Worm (Caenorhabditis elegans) whole organism, L2 larva: ENCODE data around the gene rsp-4.

Experiments used
- C34F6.9 ChIP-seq: fragments of 150-350 bp; optimal IDR thresholded peaks from 2 replicates; lab custom pipeline; 2014; ENCODE audit warnings: missing biosample characterization, missing genetic modification characterization
- F13H6.1 ChIP-seq: sonication (generic microtip); optimal IDR thresholded peaks from 2 replicates; lab custom pipeline; 2016; ENCODE audit warnings: missing genetic modification characterization, missing compliant biosample characterization
- R02D3.7 ChIP-seq: fragments of 150-350 bp; optimal IDR thresholded peaks from 2 replicates; lab custom pipeline; 2014; ENCODE audit warnings: missing biosample characterization, missing genetic modification characterization
- Y55F3AM.14 ChIP-seq: fragments of 200-800 bp; sonication (Bioruptor generic); optimal IDR thresholded peaks from 2 replicates; lab custom pipeline; 2018; ENCODE audit warnings: mild to moderate bottlenecking, missing genetic modification characterization, missing compliant biosample characterization
- blmp-1 ChIP-seq: sonication (generic microtip); optimal IDR thresholded peaks from 2 replicates; lab custom pipeline; 2017; ENCODE audit warnings: missing genetic modification characterization, mild to moderate bottlenecking, missing compliant biosample characterization, antibody characterized with exemption, moderate library complexity; ENCODE audit not compliant: insufficient read depth
- ceh-16 ChIP-seq: fragments of 150-350 bp; optimal IDR thresholded peaks from 2 replicates; lab custom pipeline; 2014; ENCODE audit warnings: missing biosample characterization, missing genetic modification characterization
- ceh-82 ChIP-seq: fragments of 150-350 bp; optimal IDR thresholded peaks from 2 replicates; lab custom pipeline; 2014; ENCODE audit warnings: missing biosample characterization, missing genetic modification characterization
- crh-2 ChIP-seq: sonication (generic microtip); optimal IDR thresholded peaks from 2 replicates; lab custom pipeline; 2017; ENCODE audit warnings: missing biosample characterization, missing genetic modification characterization
- dmd-4 ChIP-seq: sonication (generic microtip); optimal IDR thresholded peaks from 2 replicates; lab custom pipeline; 2017; ENCODE audit warnings: missing biosample characterization, missing genetic modification characterization
- elt-3 ChIP-seq: sonication (generic microtip); optimal IDR thresholded peaks from 2 replicates; lab custom pipeline; 2017; ENCODE audit warnings: missing biosample characterization, missing genetic modification characterization
- fos-1 ChIP-seq: fragments of 150-350 bp; optimal IDR thresholded peaks from 2 replicates; lab custom pipeline; 2014; ENCODE audit warnings: missing biosample characterization, missing genetic modification characterization
- gmeb-1 ChIP-seq: fragments of 150-350 bp; optimal IDR thresholded peaks from 2 replicates; lab custom pipeline; 2014; ENCODE audit warnings: missing biosample characterization, missing genetic modification characterization
- lin-11 ChIP-seq: fragments of 150-350 bp; sonication (generic microtip); optimal IDR thresholded peaks from 2 replicates; lab custom pipeline; 2014; ENCODE audit warnings: missing biosample characterization, missing genetic modification characterization, inconsistent platforms, mixed read lengths
- lin-13 ChIP-seq: fragments of 150-350 bp; optimal IDR thresholded peaks from 2 replicates; lab custom pipeline; 2014; ENCODE audit warnings: missing biosample characterization, missing genetic modification reagents, missing genetic modification characterization
- lin-39 ChIP-seq: fragments of 150-350 bp; optimal IDR thresholded peaks from 2 replicates; lab custom pipeline; 2014; ENCODE audit warnings: missing biosample characterization, missing genetic modification reagents, missing genetic modification characterization
- lsy-2 ChIP-seq, 2 experiments: fragments of 150-350 bp in 1 of 2; sonication (generic microtip) in 1 of 2; optimal IDR thresholded peaks; 2 replicates each; lab custom pipeline; 2014 to 2017; ENCODE audit warnings: missing biosample characterization in 2 of 2, missing genetic modification characterization in 2 of 2
- mab-5 ChIP-seq: fragments of 150-350 bp; optimal IDR thresholded peaks from 2 replicates; lab custom pipeline; 2014; ENCODE audit warnings: missing biosample characterization, missing genetic modification characterization
- mbf-1 ChIP-seq: sonication (generic microtip); optimal IDR thresholded peaks from 2 replicates; lab custom pipeline; 2017; ENCODE audit warnings: missing biosample characterization, missing genetic modification characterization
- mdl-1 ChIP-seq, 2 experiments: fragments of 150-350 bp in 1 of 2; sonication (generic microtip) in 1 of 2; optimal IDR thresholded peaks; 2 replicates each; lab custom pipeline; 2017; ENCODE audit warnings: missing biosample characterization in 2 of 2, missing genetic modification characterization in 2 of 2
- nhr-10 ChIP-seq: sonication (generic microtip); optimal IDR thresholded peaks from 2 replicates; lab custom pipeline; 2017; ENCODE audit warnings: missing biosample characterization, missing genetic modification characterization
- nhr-129 ChIP-seq: fragments of 150-350 bp; optimal IDR thresholded peaks from 2 replicates; lab custom pipeline; 2014; ENCODE audit warnings: missing biosample characterization, missing genetic modification characterization
- nhr-23 ChIP-seq: fragments of 150-350 bp; optimal IDR thresholded peaks from 2 replicates; lab custom pipeline; 2014; ENCODE audit warnings: missing biosample characterization, missing genetic modification reagents, missing genetic modification characterization
- nhr-237 ChIP-seq: fragments of 150-350 bp; optimal IDR thresholded peaks from 2 replicates; lab custom pipeline; 2014; ENCODE audit warnings: missing biosample characterization, missing genetic modification characterization
- nhr-25 ChIP-seq: fragments of 150-350 bp; sonication (generic microtip); optimal IDR thresholded peaks from 3 replicates; lab custom pipeline; 2014; ENCODE audit warnings: missing biosample characterization, missing genetic modification characterization
- peb-1 ChIP-seq: fragments of 150-350 bp; optimal IDR thresholded peaks from 2 replicates; lab custom pipeline; 2014; ENCODE audit warnings: missing biosample characterization, missing genetic modification characterization
- sem-4 ChIP-seq: fragments of 150-350 bp; optimal IDR thresholded peaks from 2 replicates; lab custom pipeline; 2014; ENCODE audit warnings: missing biosample characterization, missing genetic modification reagents, missing genetic modification characterization
- skn-1 ChIP-seq: sonication (generic microtip); optimal IDR thresholded peaks from 2 replicates; lab custom pipeline; 2017; ENCODE audit warnings: missing biosample characterization, missing genetic modification characterization
- sma-3 ChIP-seq: sonication (generic microtip); optimal IDR thresholded peaks from 2 replicates; lab custom pipeline; 2016; ENCODE audit warnings: missing genetic modification reagents, missing genetic modification characterization, missing compliant biosample characterization
- sma-9 ChIP-seq, 2 experiments: fragments of 150-350 bp in 1 of 2; sonication (generic microtip) in 1 of 2; optimal IDR thresholded peaks; 2 replicates each; lab custom pipeline; 2014 to 2016; ENCODE audit warnings: missing genetic modification characterization in 2 of 2, mild to moderate bottlenecking in 1 of 2, missing biosample characterization in 1 of 2, missing compliant biosample characterization in 1 of 2, missing genetic modification reagents in 1 of 2, moderate library complexity in 1 of 2
- snpc-4 ChIP-seq: fragments of 150-350 bp; optimal IDR thresholded peaks from 2 replicates; lab custom pipeline; 2014; ENCODE audit warnings: missing biosample characterization, missing genetic modification characterization
- unc-39 ChIP-seq: fragments of 150-350 bp; optimal IDR thresholded peaks from 2 replicates; lab custom pipeline; 2014; ENCODE audit warnings: missing biosample characterization, missing genetic modification characterization
- unc-62 ChIP-seq: fragments of 150-350 bp; optimal IDR thresholded peaks from 2 replicates; lab custom pipeline; 2014; ENCODE audit warnings: missing biosample characterization, missing genetic modification reagents, missing genetic modification characterization
- zag-1 ChIP-seq: fragments of 150-350 bp; optimal IDR thresholded peaks from 2 replicates; lab custom pipeline; 2014; ENCODE audit warnings: missing biosample characterization, missing genetic modification characterization
- ztf-1 ChIP-seq: fragments of 200-800 bp; sonication (Bioruptor generic); conservative IDR thresholded peaks from 2 replicates; pipeline ENCODE4 v1.3.6; 2022; ENCODE audit warnings: missing genetic modification characterization, missing compliant biosample characterization
- ztf-11 ChIP-seq: sonication (generic microtip); optimal IDR thresholded peaks from 2 replicates; lab custom pipeline; 2017; ENCODE audit warnings: missing biosample characterization, missing genetic modification characterization
- ztf-4 ChIP-seq: fragments of 150-350 bp; optimal IDR thresholded peaks from 2 replicates; lab custom pipeline; 2014; ENCODE audit warnings: missing biosample characterization, missing genetic modification characterization

rsp-4 gene

DNA sequence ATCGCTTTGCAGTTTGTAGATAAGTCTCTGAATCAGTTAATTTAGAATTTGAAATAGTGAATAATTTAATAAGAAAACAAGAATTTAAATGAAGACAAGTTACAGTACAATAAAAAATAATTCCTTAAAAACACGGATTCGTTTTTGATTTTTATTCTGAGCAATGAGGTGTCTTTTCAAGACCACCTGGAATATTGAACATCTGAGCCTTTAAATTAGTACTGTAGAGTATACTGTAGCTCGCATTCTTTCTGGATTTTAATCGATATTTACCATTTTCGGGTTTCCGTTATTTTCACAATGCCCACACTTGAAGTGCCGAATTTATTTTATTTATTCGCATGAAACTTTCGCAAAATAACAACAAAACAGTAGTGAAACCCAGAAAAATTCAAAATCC lies 35.2 kb upstream of the rsp-4 start, which contains the start of gene F07F6.7:
F07F6.7 (minus strand) TSS at position 27 of the 400 bp plus-strand sequence.
- TF ChIP-seq R02D3.7 (tag; lab: Kevin White, UChicago): no peak
- no peak for TF ChIP-seq lin-39 (tag; lab: Kevin White, UChicago)
- TF ChIP-seq dmd-4 (tag; lab: Kevin White, UChicago): no peak
- no peak for TF ChIP-seq ztf-1
- no peak for TF ChIP-seq gmeb-1 (tag; lab: Kevin White, UChicago)
- TF ChIP-seq C34F6.9 (tag; lab: Kevin White, UChicago): no peak
- TF ChIP-seq ztf-4 (tag; lab: Kevin White, UChicago): peak; percentile 12
- no peak for TF ChIP-seq F13H6.1
- no peak for TF ChIP-seq fos-1 (tag; lab: Kevin White, UChicago)
- TF ChIP-seq nhr-10 (tag; lab: Kevin White, UChicago): no peak
- TF ChIP-seq skn-1 (tag; lab: Kevin White, UChicago): no peak
- no peak for TF ChIP-seq zag-1 (tag; lab: Kevin White, UChicago)
- no peak for TF ChIP-seq sma-3 (GFP tag; lab: Kevin White, UChicago)
- TF ChIP-seq nhr-129 (tag; lab: Kevin White, UChicago): no peak
- TF ChIP-seq elt-3: no peak
- no peak for TF ChIP-seq nhr-23 (tag; lab: Kevin White, UChicago)
- TF ChIP-seq Y55F3AM.14 (GFP tag; lab: Kevin White, UChicago): no peak
- no peak for TF ChIP-seq ceh-82 (tag; lab: Kevin White, UChicago)
- TF ChIP-seq lin-13 (GFP tag; lab: Kevin White, UChicago): no peak
- TF ChIP-seq crh-2 (tag; lab: Kevin White, UChicago): no peak
- TF ChIP-seq nhr-237 (tag; lab: Kevin White, UChicago): no peak
- TF ChIP-seq mab-5 (tag; lab: Kevin White, UChicago): no peak
- no peak for TF ChIP-seq mdl-1 (tag; optimal IDR thresholded peaks at IDR 0.05; lab: Kevin White, UChicago)
- no peak for TF ChIP-seq ztf-11
- TF ChIP-seq lsy-2 (tag; optimal IDR thresholded peaks at IDR 0.05; lab: Kevin White, UChicago): peak in 1 of 2 experiments; percentile 33
- peak; percentile 7 for TF ChIP-seq sem-4
- TF ChIP-seq unc-39 (tag; lab: Kevin White, UChicago): no peak
- peak; percentile 13 for TF ChIP-seq nhr-25 (tag; lab: Kevin White, UChicago)
- no peak for TF ChIP-seq sma-9 (GFP tag; optimal IDR thresholded peaks at IDR 0.05; lab: Kevin White, UChicago)
- no peak for TF ChIP-seq sma-9 (tag; optimal IDR thresholded peaks at IDR 0.05; lab: Kevin White, UChicago)
- no peak for TF ChIP-seq mbf-1 (tag; lab: Kevin White, UChicago)
- TF ChIP-seq blmp-1 (tag; lab: Kevin White, UChicago): no peak
- TF ChIP-seq peb-1 (tag; lab: Kevin White, UChicago): no peak
- TF ChIP-seq, all 48 proteins: peak for 4

DNA sequence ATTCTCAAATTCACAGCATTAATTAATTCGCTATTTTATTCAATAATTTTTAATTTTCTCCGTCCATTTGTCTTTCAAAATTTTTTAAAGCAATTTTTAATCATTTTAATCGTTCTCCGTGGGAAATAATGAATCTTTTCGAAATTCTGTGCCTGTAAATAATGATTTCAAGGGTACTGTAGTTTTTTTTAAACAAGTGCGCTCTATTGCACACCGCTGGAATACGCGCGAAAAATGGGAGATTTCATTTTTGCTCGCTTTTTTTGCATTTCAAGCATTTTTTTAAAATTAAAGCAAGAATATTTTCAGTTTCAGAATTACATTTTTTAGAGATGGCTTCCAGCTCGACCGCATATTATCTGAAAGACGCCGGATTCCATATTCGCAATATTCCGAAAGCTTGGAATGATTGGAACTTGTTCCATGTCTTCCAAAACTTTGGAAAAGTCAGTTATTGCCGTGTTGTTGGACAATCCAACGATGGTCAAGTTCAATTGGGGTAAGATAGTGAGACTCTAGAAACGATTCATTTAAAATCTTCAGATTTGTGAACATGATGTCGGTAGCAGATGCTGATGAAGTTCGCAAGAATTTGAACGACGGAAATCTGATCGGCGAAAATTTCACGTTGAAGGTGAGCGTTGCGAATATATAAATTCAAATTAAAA lies 32.4 kb upstream of the rsp-4 start, which contains the start of gene tofu-6:
tofu-6 (plus strand) TSS at position 302 of the 668 bp plus-strand sequence.
- TF ChIP-seq C34F6.9 (tag; lab: Kevin White, UChicago) (peak; percentile 9), ceh-82 (tag; lab: Kevin White, UChicago) (no peak), unc-62 (GFP tag; lab: Kevin White, UChicago) (no peak), lsy-2 (tag; optimal IDR thresholded peaks at IDR 0.05; lab: Kevin White, UChicago) (peak in 1 of 2 experiments; percentile 93)
- TF ChIP-seq, all 48 proteins: peak for 2

DNA sequence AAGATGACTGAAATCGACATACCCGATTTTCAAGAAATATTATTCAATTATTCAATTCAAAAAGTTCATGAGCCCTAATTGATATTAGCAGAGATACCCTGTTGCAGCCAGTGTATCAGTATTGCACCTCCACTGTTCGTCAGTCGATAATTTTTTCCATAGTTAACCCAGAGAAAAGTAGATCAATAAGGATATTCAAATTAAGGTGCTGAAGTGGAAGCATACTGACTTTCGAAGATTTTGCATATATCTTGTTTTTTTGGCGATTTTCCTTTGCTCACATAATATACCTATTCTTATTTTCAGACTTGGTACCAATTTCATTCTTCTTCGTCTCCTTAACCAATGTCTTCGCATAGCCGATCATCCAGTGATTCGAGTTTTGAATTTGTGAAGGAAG lies 30.3 kb upstream of the rsp-4 start, which contains the start of gene EEED8.15:
EEED8.15 (plus strand) TSS at position 301 of the 400 bp plus-strand sequence.
- no peak for TF ChIP-seq lsy-2 (tag; optimal IDR thresholded peaks at IDR 0.05; lab: Kevin White, UChicago)
- TF ChIP-seq sem-4: no peak
- TF ChIP-seq nhr-25 (tag; lab: Kevin White, UChicago): no peak
- no peak for TF ChIP-seq unc-39 (tag; lab: Kevin White, UChicago)
- no peak for TF ChIP-seq lin-13 (GFP tag; lab: Kevin White, UChicago)
- TF ChIP-seq ceh-16 (tag; lab: Kevin White, UChicago): no peak
- TF ChIP-seq sma-9 (GFP tag; optimal IDR thresholded peaks at IDR 0.05; lab: Kevin White, UChicago): no peak
- TF ChIP-seq sma-9 (tag; optimal IDR thresholded peaks at IDR 0.05; lab: Kevin White, UChicago): no peak
- TF ChIP-seq snpc-4 (tag; lab: Kevin White, UChicago): no peak
- no peak for TF ChIP-seq lin-11 (tag; lab: Kevin White, UChicago)
- no peak for TF ChIP-seq dmd-4 (tag; lab: Kevin White, UChicago)
- no peak for TF ChIP-seq ceh-82 (tag; lab: Kevin White, UChicago)
